Worm (Caenorhabditis elegans) whole organism, L3 larva: Measurements from ENCODE around the gene C28H8.5.
A peak's percentile ranks its signal among the peaks of the same experiment; 100 is the strongest.

Experiments
- ZK546.5 ChIP-seq: sonication (generic microtip); optimal IDR thresholded peaks from 2 replicates; lab custom pipeline; 2017; ENCODE audit warnings: missing biosample characterization, missing genetic modification characterization
- aly-2 ChIP-seq: fragments of 150-350 bp; optimal IDR thresholded peaks from 2 replicates; lab custom pipeline; 2014; ENCODE audit warnings: missing biosample characterization, missing genetic modification characterization
- ama-1 ChIP-seq: fragments of 150-350 bp; optimal IDR thresholded peaks from 2 replicates; lab custom pipeline; 2018
- ceh-16 ChIP-seq: sonication (generic microtip); optimal IDR thresholded peaks from 2 replicates; lab custom pipeline; 2017; ENCODE audit warnings: missing biosample characterization, missing genetic modification characterization
- ceh-28 ChIP-seq: fragments of 150-350 bp; optimal IDR thresholded peaks from 2 replicates; lab custom pipeline; 2014; ENCODE audit warnings: missing biosample characterization, missing genetic modification reagents, missing genetic modification characterization
- ceh-82 ChIP-seq: fragments of 150-350 bp; optimal IDR thresholded peaks from 2 replicates; lab custom pipeline; 2014; ENCODE audit warnings: missing biosample characterization, missing genetic modification characterization
- ceh-9 ChIP-seq: sonication (generic microtip); optimal IDR thresholded peaks from 2 replicates; lab custom pipeline; 2018; ENCODE audit warnings: missing biosample characterization, missing genetic modification characterization
- daf-12 ChIP-seq: fragments of 150-350 bp; optimal IDR thresholded peaks from 2 replicates; lab custom pipeline; 2014; ENCODE audit warnings: missing biosample characterization, missing genetic modification reagents, missing genetic modification characterization
- egl-27 ChIP-seq: sonication (generic microtip); optimal IDR thresholded peaks from 4 replicates; lab custom pipeline; 2017; ENCODE audit warnings: missing biosample characterization, missing genetic modification reagents, missing genetic modification characterization
- egl-5 ChIP-seq: fragments of 150-350 bp; optimal IDR thresholded peaks from 2 replicates; lab custom pipeline; 2017; ENCODE audit warnings: missing biosample characterization, missing genetic modification reagents, missing genetic modification characterization, inconsistent platforms
- elt-1 ChIP-seq: fragments of 150-350 bp; optimal IDR thresholded peaks from 2 replicates; lab custom pipeline; 2014; ENCODE audit warnings: missing biosample characterization, missing genetic modification characterization
- elt-2 ChIP-seq: sonication (generic microtip); optimal IDR thresholded peaks from 2 replicates; lab custom pipeline; 2016; ENCODE audit warnings: missing genetic modification reagents, mild to moderate bottlenecking, missing genetic modification characterization, missing compliant biosample characterization
- elt-3 ChIP-seq, 3 experiments: fragments of 150-350 bp in 1 of 3; sonication (generic microtip) in 2 of 3; optimal IDR thresholded peaks; 2 replicates in 2 of 3; 4 replicates in 1 of 3; lab custom pipeline; 2014 to 2017; ENCODE audit warnings: missing biosample characterization in 3 of 3, missing genetic modification characterization in 3 of 3
- eor-1 ChIP-seq, 2 experiments: fragments of 150-350 bp; optimal IDR thresholded peaks; 2 replicates each; lab custom pipeline; 2014 to 2018; ENCODE audit warnings: missing biosample characterization in 2 of 2, missing genetic modification characterization in 2 of 2
- fkh-2 ChIP-seq: fragments of 150-350 bp; optimal IDR thresholded peaks from 2 replicates; lab custom pipeline; 2014; ENCODE audit warnings: missing biosample characterization, missing genetic modification reagents, missing genetic modification characterization
- fos-1 ChIP-seq: fragments of 150-350 bp; optimal IDR thresholded peaks from 2 replicates; lab custom pipeline; 2014; ENCODE audit warnings: missing biosample characterization, missing genetic modification characterization
- hmg-11 ChIP-seq: sonication (generic microtip); optimal IDR thresholded peaks from 2 replicates; lab custom pipeline; 2016; ENCODE audit warnings: missing genetic modification characterization, missing compliant biosample characterization
- lin-15B ChIP-seq: fragments of 150-350 bp; optimal IDR thresholded peaks from 2 replicates; lab custom pipeline; 2014; ENCODE audit warnings: missing biosample characterization, missing genetic modification characterization
- lin-39 ChIP-seq: fragments of 150-350 bp; optimal IDR thresholded peaks from 2 replicates; lab custom pipeline; 2018; ENCODE audit warnings: missing biosample characterization, missing genetic modification reagents, missing genetic modification characterization
- lsy-12 ChIP-seq: sonication (generic microtip); optimal IDR thresholded peaks from 2 replicates; lab custom pipeline; 2016; ENCODE audit warnings: mild to moderate bottlenecking, missing genetic modification characterization, missing compliant biosample characterization
- mdl-1 ChIP-seq: fragments of 150-350 bp; optimal IDR thresholded peaks from 2 replicates; lab custom pipeline; 2014; ENCODE audit warnings: missing biosample characterization, missing genetic modification characterization
- mml-1 ChIP-seq: fragments of 150-350 bp; sonication (generic microtip); optimal IDR thresholded peaks from 3 replicates; lab custom pipeline; 2014; ENCODE audit warnings: missing biosample characterization, missing genetic modification characterization
- nfya-1 ChIP-seq: sonication (generic microtip); optimal IDR thresholded peaks from 2 replicates; lab custom pipeline; 2017; ENCODE audit warnings: missing genetic modification characterization, mild to moderate bottlenecking, missing compliant biosample characterization, antibody characterized with exemption, moderate library complexity; ENCODE audit not compliant: insufficient read depth
- nhr-11 ChIP-seq: fragments of 150-350 bp; optimal IDR thresholded peaks from 2 replicates; lab custom pipeline; 2014; ENCODE audit warnings: missing biosample characterization, missing genetic modification characterization
- nhr-12 ChIP-seq: fragments of 150-350 bp; optimal IDR thresholded peaks from 2 replicates; lab custom pipeline; 2014; ENCODE audit warnings: missing biosample characterization, missing genetic modification characterization
- nhr-23 ChIP-seq: fragments of 150-350 bp; optimal IDR thresholded peaks from 2 replicates; lab custom pipeline; 2014; ENCODE audit warnings: missing biosample characterization, missing genetic modification reagents, missing genetic modification characterization
- nhr-25 ChIP-seq: sonication (generic microtip); optimal IDR thresholded peaks from 2 replicates; lab custom pipeline; 2017; ENCODE audit warnings: missing biosample characterization, missing genetic modification characterization
- nhr-28 ChIP-seq: fragments of 150-350 bp; optimal IDR thresholded peaks from 2 replicates; lab custom pipeline; 2014; ENCODE audit warnings: missing biosample characterization, missing genetic modification characterization
- nhr-67 ChIP-seq: fragments of 150-350 bp; optimal IDR thresholded peaks from 2 replicates; lab custom pipeline; 2014; ENCODE audit warnings: missing biosample characterization, missing genetic modification characterization
- nhr-76 ChIP-seq: fragments of 150-350 bp; sonication (generic microtip); optimal IDR thresholded peaks from 5 replicates; lab custom pipeline; 2014; ENCODE audit warnings: missing biosample characterization, missing genetic modification characterization
- pha-4 ChIP-seq: fragments of 150-350 bp; optimal IDR thresholded peaks from 2 replicates; lab custom pipeline; 2014; ENCODE audit warnings: missing biosample characterization, missing genetic modification reagents, missing genetic modification characterization
- pqm-1 ChIP-seq: fragments of 150-350 bp; optimal IDR thresholded peaks from 2 replicates; lab custom pipeline; 2017; ENCODE audit warnings: missing biosample characterization, missing genetic modification characterization, inconsistent platforms
- sea-2 ChIP-seq: fragments of 150-350 bp; sonication (generic microtip); optimal IDR thresholded peaks from 4 replicates; lab custom pipeline; 2014; ENCODE audit warnings: missing biosample characterization, missing genetic modification reagents, missing genetic modification characterization
- skn-1 ChIP-seq: fragments of 150-350 bp; optimal IDR thresholded peaks from 2 replicates; lab custom pipeline; 2014; ENCODE audit warnings: missing biosample characterization, missing genetic modification characterization
- snpc-4 ChIP-seq: fragments of 150-350 bp; optimal IDR thresholded peaks from 2 replicates; lab custom pipeline; 2014; ENCODE audit warnings: missing biosample characterization, missing genetic modification characterization
- tbx-2 ChIP-seq: sonication (generic microtip); optimal IDR thresholded peaks from 2 replicates; lab custom pipeline; 2016; ENCODE audit warnings: mild to moderate bottlenecking, missing genetic modification characterization, missing compliant biosample characterization
- unc-39 ChIP-seq: sonication (generic microtip); optimal IDR thresholded peaks from 4 replicates; lab custom pipeline; 2017; ENCODE audit warnings: missing biosample characterization, missing genetic modification characterization
- zag-1 ChIP-seq: fragments of 150-350 bp; optimal IDR thresholded peaks from 2 replicates; lab custom pipeline; 2014; ENCODE audit warnings: missing biosample characterization, missing genetic modification characterization
- ztf-4 ChIP-seq: fragments of 150-350 bp; optimal IDR thresholded peaks from 2 replicates; lab custom pipeline; 2014; ENCODE audit warnings: missing biosample characterization, missing genetic modification characterization

The C28H8.5 gene

DNA sequence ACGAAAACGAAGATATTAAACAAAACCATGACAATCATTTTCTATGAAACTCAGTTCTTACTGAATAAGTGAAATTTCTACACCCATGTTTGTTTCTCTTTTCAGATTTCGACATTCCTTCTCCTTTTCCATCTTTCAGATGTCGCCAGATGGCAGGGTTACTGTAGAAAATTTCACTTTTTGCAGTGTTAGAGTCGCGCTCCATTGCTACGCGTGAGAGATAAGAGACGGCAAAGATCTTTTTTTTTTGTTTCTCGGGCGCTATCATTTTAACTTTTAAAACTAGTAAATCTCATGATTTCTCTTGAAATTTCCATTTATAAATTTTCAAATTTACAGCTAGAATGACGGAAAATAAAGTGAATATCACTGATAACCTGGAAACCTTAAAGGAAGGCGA lies 5.9 kb upstream of the C28H8.5 start, which contains the start of the genes mig-21 and F01F1.2:
mig-21 (minus strand) TSS at position 166 of the 400 bp plus-strand sequence.
F01F1.2 (plus strand) TSS at position 340 of the 400 bp plus-strand sequence.
- TF ChIP-seq unc-39 (tag; lab: Kevin White, UChicago) = no peak
- TF ChIP-seq egl-27 = no peak
- TF ChIP-seq lin-39 = no peak
- TF ChIP-seq nhr-28 = no peak
- TF ChIP-seq nhr-12 (tag; lab: Kevin White, UChicago) = no peak
- TF ChIP-seq egl-5 (tag; lab: Kevin White, UChicago) = no peak
- no peak for TF ChIP-seq eor-1 (tag; optimal IDR thresholded peaks at IDR 0.05; lab: Kevin White, UChicago)
- TF ChIP-seq aly-2 (tag; lab: Kevin White, UChicago) = no peak
- TF ChIP-seq ceh-16 (tag; lab: Kevin White, UChicago) = no peak
- TF ChIP-seq fos-1 = no peak
- TF ChIP-seq lsy-12 = no peak
- TF ChIP-seq daf-12 (tag; lab: Kevin White, UChicago) = no peak
- TF ChIP-seq tbx-2 (tag; lab: Kevin White, UChicago) = no peak
- TF ChIP-seq ceh-28 (tag; lab: Kevin White, UChicago) = no peak
- peak; percentile 27 for TF ChIP-seq lin-15B (tag; lab: Kevin White, UChicago)
- TF ChIP-seq fkh-2 (tag; lab: Kevin White, UChicago) = no peak
- TF ChIP-seq nfya-1 (tag; lab: Kevin White, UChicago) = peak; percentile 34
- TF ChIP-seq pqm-1 (tag; lab: Kevin White, UChicago) = no peak
- no peak for TF ChIP-seq nhr-76 (tag; lab: Kevin White, UChicago)
- no peak for TF ChIP-seq mdl-1
- TF ChIP-seq zag-1 = no peak
- no peak for TF ChIP-seq nhr-11 (tag; lab: Kevin White, UChicago)
- no peak for TF ChIP-seq ama-1
- TF ChIP-seq nhr-67 (tag; lab: Kevin White, UChicago) = no peak
- TF ChIP-seq pha-4 (tag; lab: Kevin White, UChicago) = peak; percentile 12
- TF ChIP-seq skn-1 (tag; lab: Kevin White, UChicago) = no peak

DNA sequence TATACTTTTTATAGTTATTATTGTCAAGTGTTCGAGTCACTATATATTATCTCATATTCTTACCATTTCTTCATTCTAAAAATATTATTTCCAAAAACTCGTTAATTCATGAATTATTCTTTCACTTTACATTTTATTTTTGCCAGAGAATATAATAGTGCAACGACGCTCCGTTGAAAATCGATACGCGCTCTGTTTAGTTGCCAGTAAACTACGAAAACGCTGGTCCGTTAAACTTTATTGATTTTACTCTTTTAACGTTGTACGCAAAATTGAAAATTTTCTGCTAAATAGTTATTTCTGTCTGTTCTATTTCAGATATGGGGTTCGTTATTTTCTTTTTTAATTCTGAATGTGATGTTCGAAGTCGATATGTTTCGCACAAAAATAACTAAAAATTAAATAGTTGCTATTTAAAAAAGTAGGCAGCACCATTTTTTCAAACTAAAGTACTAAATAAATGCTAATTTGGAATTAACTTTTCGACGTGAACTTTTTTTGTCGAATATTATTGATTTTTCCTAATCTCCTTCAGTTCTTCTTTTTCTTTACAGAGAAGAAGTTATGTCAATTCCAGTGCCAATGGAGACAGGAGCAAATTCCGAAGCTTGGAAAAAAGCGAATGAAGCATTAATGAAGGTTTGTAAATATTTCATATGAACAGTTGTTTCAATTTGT lies 4.7 kb upstream of the C28H8.5 start, which contains the start of gene hpo-10:
hpo-10 (plus strand) TSS at position 199 of the 678 bp plus-strand sequence.
- peak; percentile 20 for TF ChIP-seq elt-2 (tag; lab: Kevin White, UChicago)
- TF ChIP-seq eor-1 (tag; optimal IDR thresholded peaks at IDR 0.05; lab: Kevin White, UChicago) = no peak
- no peak for TF ChIP-seq ZK546.5
- TF ChIP-seq ceh-16 (tag; lab: Kevin White, UChicago) = no peak
- TF ChIP-seq nhr-11 (tag; lab: Kevin White, UChicago) = no peak
- no peak for TF ChIP-seq pha-4 (tag; lab: Kevin White, UChicago)
- TF ChIP-seq lin-39 = no peak
- TF ChIP-seq lin-15B (tag; lab: Kevin White, UChicago) = peak; percentile 23
- TF ChIP-seq fos-1 = no peak
- TF ChIP-seq lsy-12 = no peak
- TF ChIP-seq fkh-2 (tag; lab: Kevin White, UChicago) = no peak
- no peak for TF ChIP-seq zag-1
- TF ChIP-seq nhr-12 (tag; lab: Kevin White, UChicago) = no peak
- TF ChIP-seq ama-1 = peak; percentile 63
- TF ChIP-seq ceh-9 (tag; lab: Kevin White, UChicago) = no peak
- TF ChIP-seq nhr-23 = peak; percentile 24
- TF ChIP-seq daf-12 (tag; lab: Kevin White, UChicago) = no peak
- TF ChIP-seq snpc-4 (tag; lab: Kevin White, UChicago) = peak; percentile 19
- TF ChIP-seq mdl-1 = no peak
- TF ChIP-seq egl-27 = no peak
- no peak for TF ChIP-seq sea-2
- TF ChIP-seq ztf-4 (tag; lab: Kevin White, UChicago) = no peak
- peak; percentile 51 for TF ChIP-seq nfya-1 (tag; lab: Kevin White, UChicago)
- no peak for TF ChIP-seq tbx-2 (tag; lab: Kevin White, UChicago)
- TF ChIP-seq aly-2 (tag; lab: Kevin White, UChicago) = no peak
- no peak for TF ChIP-seq nhr-25
- TF ChIP-seq nhr-76 (tag; lab: Kevin White, UChicago) = no peak
- TF ChIP-seq hmg-11 (tag; lab: Kevin White, UChicago) = no peak
- no peak for TF ChIP-seq mml-1 (tag; lab: Kevin White, UChicago)
- TF ChIP-seq ceh-28 (tag; lab: Kevin White, UChicago) = peak; percentile 52
- no peak for TF ChIP-seq elt-3 (tag; optimal IDR thresholded peaks at IDR 0.05; lab: Kevin White, UChicago)
- no peak for TF ChIP-seq egl-5 (tag; lab: Kevin White, UChicago)
- no peak for TF ChIP-seq ceh-82 (tag; lab: Kevin White, UChicago)
- no peak for TF ChIP-seq elt-1 (tag; lab: Kevin White, UChicago)
